Fruit fly (Drosophila melanogaster) whole organism, embryonic: ENCODE data around the gene CG10948.

ENCODE experiments used
- Atf6 ChIP-seq: fragments of 200-800 bp; sonication (Bioruptor generic); IDR thresholded peaks from 2 replicates; pipeline ENCODE4 v1.3.6; 2022; ENCODE audit warnings: missing biosample characterization, missing genetic modification characterization
- B-H2 ChIP-seq: fragments of 200-800 bp; sonication (Bioruptor generic); optimal IDR thresholded peaks from 2 replicates; lab custom pipeline; 2018; ENCODE audit warnings: missing biosample characterization, mild to moderate bottlenecking, missing genetic modification characterization
- Bteb2 ChIP-seq: fragments of 200-800 bp; sonication (Bioruptor generic); optimal IDR thresholded peaks from 2 replicates; lab custom pipeline; 2016; ENCODE audit warnings: missing biosample characterization, missing genetic modification characterization
- CG10209 ChIP-seq: fragments of 200-800 bp; sonication (Bioruptor generic); optimal IDR thresholded peaks from 3 replicates; lab custom pipeline; 2017; ENCODE audit warnings: missing biosample characterization, mild to moderate bottlenecking, missing genetic modification characterization, missing genetic modification reagents
- CG12104 ChIP-seq: fragments of 200-800 bp; sonication (Bioruptor generic); optimal IDR thresholded peaks from 3 replicates; lab custom pipeline; 2016; ENCODE audit warnings: missing biosample characterization, missing genetic modification characterization
- CG12236 ChIP-seq: fragments of 200-800 bp; sonication (Bioruptor generic); optimal IDR thresholded peaks from 2 replicates; lab custom pipeline; 2016; ENCODE audit warnings: missing biosample characterization, missing genetic modification characterization
- CG12299 ChIP-seq: fragments of 200-800 bp; sonication (Bioruptor generic); optimal IDR thresholded peaks from 2 replicates; lab custom pipeline; 2018; ENCODE audit warnings: missing biosample characterization, mild to moderate bottlenecking, missing genetic modification characterization
- CG12659 ChIP-seq: fragments of 200-800 bp; sonication (Bioruptor generic); optimal IDR thresholded peaks from 3 replicates; lab custom pipeline; 2017; ENCODE audit warnings: mild to moderate bottlenecking, missing biosample characterization, missing genetic modification reagents, missing genetic modification characterization
- CG14014 ChIP-seq: fragments of 200-800 bp; sonication (Bioruptor generic); IDR thresholded peaks from 2 replicates; pipeline ENCODE4 v1.3.6; 2022; ENCODE audit warnings: missing biosample characterization, missing genetic modification characterization
- CG1603 ChIP-seq: fragments of 200-800 bp; sonication (Bioruptor generic); optimal IDR thresholded peaks from 2 replicates; lab custom pipeline; 2019; ENCODE audit warnings: missing biosample characterization, mild to moderate bottlenecking, missing genetic modification characterization, moderate library complexity
- CG17912 ChIP-seq: fragments of 200-800 bp; sonication (Bioruptor generic); optimal IDR thresholded peaks from 2 replicates; lab custom pipeline; 2018; ENCODE audit warnings: missing biosample characterization, mild to moderate bottlenecking, missing genetic modification characterization
- CG31224 ChIP-seq: fragments of 200-800 bp; sonication (Bioruptor generic); IDR thresholded peaks from 2 replicates; pipeline ENCODE4 v1.3.6; 2022; ENCODE audit warnings: missing biosample characterization, missing genetic modification characterization
- CG4404 ChIP-seq: fragments of 200-800 bp; sonication (Bioruptor generic); IDR thresholded peaks from 2 replicates; pipeline ENCODE4 v1.3.6; 2022; ENCODE audit warnings: missing biosample characterization, missing genetic modification characterization
- CG6272 ChIP-seq: fragments of 200-800 bp; sonication (Bioruptor generic); IDR thresholded peaks from 2 replicates; pipeline ENCODE4 v1.3.6; 2022; ENCODE audit warnings: missing biosample characterization, missing genetic modification characterization
- CG6813 ChIP-seq: fragments of 200-800 bp; sonication (Bioruptor generic); optimal IDR thresholded peaks from 2 replicates; lab custom pipeline; 2017; ENCODE audit warnings: missing biosample characterization, missing genetic modification characterization, mild to moderate bottlenecking, moderate library complexity, missing genetic modification reagents
- CG7556 ChIP-seq: fragments of 200-800 bp; sonication (Bioruptor generic); optimal IDR thresholded peaks from 2 replicates; lab custom pipeline; 2017; ENCODE audit warnings: missing biosample characterization, mild to moderate bottlenecking, missing genetic modification characterization
- CG8478 ChIP-seq: fragments of >200 bp; optimal IDR thresholded peaks from 2 replicates; lab custom pipeline; 2018
- CG9876 ChIP-seq: fragments of 200-800 bp; sonication (Bioruptor generic); optimal IDR thresholded peaks from 2 replicates; lab custom pipeline; 2016; ENCODE audit warnings: missing biosample characterization, missing genetic modification characterization
- CrebB ChIP-seq: fragments of 200-800 bp; sonication (Bioruptor generic); optimal IDR thresholded peaks from 3 replicates; lab custom pipeline; 2018; ENCODE audit warnings: missing biosample characterization, mild to moderate bottlenecking, missing genetic modification characterization
- Eip74EF ChIP-seq, 2 experiments: fragments of 200-800 bp in 1 of 2; fragments of >200 bp in 1 of 2; sonication (Bioruptor generic) in 1 of 2; optimal IDR thresholded peaks; 2 replicates each; lab custom pipeline; 2017 to 2019; ENCODE audit warnings: missing biosample characterization in 2 of 2, missing genetic modification characterization in 2 of 2, mild to moderate bottlenecking in 1 of 2, moderate library complexity in 1 of 2
- HmgD ChIP-seq: fragments of 200-800 bp; sonication (Bioruptor generic); optimal IDR thresholded peaks from 3 replicates; lab custom pipeline; 2016; ENCODE audit warnings: missing biosample characterization, missing genetic modification characterization
- Hr51 ChIP-seq, 2 experiments: fragments of 200-800 bp; sonication (Bioruptor generic); optimal IDR thresholded peaks; 2 replicates in 1 of 2; 3 replicates in 1 of 2; lab custom pipeline; 2016 to 2018; ENCODE audit warnings: missing biosample characterization in 2 of 2, missing genetic modification characterization in 2 of 2, mild to moderate bottlenecking in 1 of 2, moderate library complexity in 1 of 2
- Opbp ChIP-seq: fragments of 200-800 bp; sonication (Bioruptor generic); IDR thresholded peaks from 3 replicates; pipeline ENCODE4 v1.3.6; 2022; ENCODE audit warnings: missing biosample characterization, missing genetic modification characterization; ENCODE audit not compliant: partially characterized antibody
- Pdp1 ChIP-seq, 2 experiments: fragments of 200-800 bp; sonication (Bioruptor generic); optimal IDR thresholded peaks; 3 replicates each; lab custom pipeline; 2016; ENCODE audit warnings: missing biosample characterization in 2 of 2, missing genetic modification characterization in 2 of 2, mild to moderate bottlenecking in 1 of 2, moderate library complexity in 1 of 2
- Spps ChIP-seq: fragments of 200-800 bp; sonication (Bioruptor generic); optimal IDR thresholded peaks from 2 replicates; lab custom pipeline; 2018; ENCODE audit warnings: missing biosample characterization, mild to moderate bottlenecking, missing genetic modification characterization
- Usf ChIP-seq: fragments of 200-800 bp; sonication (Bioruptor generic); optimal IDR thresholded peaks from 2 replicates; lab custom pipeline; 2017; ENCODE audit warnings: missing genotype, missing biosample characterization, missing genetic modification characterization
- Xbp1 ChIP-seq: fragments of 200-800 bp; sonication (Bioruptor generic); optimal IDR thresholded peaks from 3 replicates; lab custom pipeline; 2016; ENCODE audit warnings: missing biosample characterization, mild to moderate bottlenecking, missing genetic modification characterization
- Xrp1 ChIP-seq: fragments of 200-800 bp; sonication (Bioruptor generic); IDR thresholded peaks from 2 replicates; pipeline ENCODE4 v1.3.6; 2022; ENCODE audit warnings: missing biosample characterization, missing genetic modification characterization
- YL-1 ChIP-seq: fragments of 200-800 bp; sonication (Bioruptor generic); optimal IDR thresholded peaks from 3 replicates; lab custom pipeline; 2017; ENCODE audit warnings: missing biosample characterization, mild to moderate bottlenecking, missing genetic modification characterization
- ac ChIP-seq: fragments of 200-800 bp; sonication (Bioruptor generic); optimal IDR thresholded peaks from 3 replicates; lab custom pipeline; 2017; ENCODE audit warnings: missing biosample characterization, mild to moderate bottlenecking, missing genetic modification characterization
- chinmo ChIP-seq: fragments of 200-800 bp; sonication (Bioruptor generic); IDR thresholded peaks from 4 replicates; pipeline ENCODE4 v1.3.6; 2022; ENCODE audit warnings: missing biosample characterization, missing genetic modification characterization; ENCODE audit not compliant: partially characterized antibody
- dan ChIP-seq: fragments of 200-800 bp; sonication (Bioruptor generic); IDR thresholded peaks from 2 replicates; pipeline ENCODE4 v1.3.6; 2022; ENCODE audit warnings: missing biosample characterization, missing genetic modification characterization
- danr ChIP-seq: fragments of 200-800 bp; sonication (Bioruptor generic); IDR thresholded peaks from 2 replicates; pipeline ENCODE4 v1.3.6; 2022; ENCODE audit warnings: missing biosample characterization, missing genetic modification characterization
- dmrt99B ChIP-seq: fragments of 200-800 bp; sonication (Bioruptor generic); optimal IDR thresholded peaks from 2 replicates; lab custom pipeline; 2018; ENCODE audit warnings: missing biosample characterization, mild to moderate bottlenecking, missing genetic modification characterization, moderate library complexity
- gfzf ChIP-seq: fragments of 200-800 bp; sonication (Bioruptor generic); optimal IDR thresholded peaks from 2 replicates; lab custom pipeline; 2016; ENCODE audit warnings: missing biosample characterization, mild to moderate bottlenecking, missing genetic modification characterization, moderate library complexity
- inv ChIP-seq: fragments of 200-800 bp; sonication (Bioruptor generic); IDR thresholded peaks from 2 replicates; pipeline ENCODE4 v1.3.6; 2022; ENCODE audit warnings: missing biosample characterization, missing genetic modification characterization; ENCODE audit not compliant: partially characterized antibody
- jumu ChIP-seq: fragments of 200-800 bp; sonication (Bioruptor generic); optimal IDR thresholded peaks from 3 replicates; lab custom pipeline; 2016; ENCODE audit warnings: missing biosample characterization, missing genetic modification characterization
- luna ChIP-seq: fragments of 200-800 bp; sonication (Bioruptor generic); optimal IDR thresholded peaks from 2 replicates; lab custom pipeline; 2016; ENCODE audit warnings: missing biosample characterization, missing genetic modification characterization
- nom ChIP-seq: fragments of 200-800 bp; sonication (Bioruptor generic); optimal IDR thresholded peaks from 2 replicates; lab custom pipeline; 2017; ENCODE audit warnings: missing biosample characterization, missing genetic modification characterization, mild to moderate bottlenecking, moderate library complexity, missing genetic modification reagents
- onecut ChIP-seq: fragments of 200-800 bp; sonication (Bioruptor generic); IDR thresholded peaks from 2 replicates; pipeline ENCODE4 v1.3.6; 2022; ENCODE audit warnings: missing biosample characterization, missing genetic modification characterization
- prd ChIP-seq, 3 experiments: fragments of >200 bp in 2 of 3; fragments of 200-800 bp in 1 of 3; sonication (Bioruptor generic) in 1 of 3; optimal IDR thresholded peaks in 2 of 3; IDR thresholded peaks in 1 of 3; 2 replicates in 2 of 3; 3 replicates in 1 of 3; pipeline versions ENCODE4 v1.3.6 to Lab custom; 2017 to 2022; ENCODE audit warnings: missing biosample characterization in 1 of 3, missing genetic modification characterization in 1 of 3
- ranshi ChIP-seq: fragments of 200-800 bp; sonication (Bioruptor generic); IDR thresholded peaks from 2 replicates; pipeline ENCODE4 v1.3.6; 2022; ENCODE audit warnings: missing biosample characterization, missing genetic modification characterization
- run ChIP-seq: fragments of 200-800 bp; sonication (Bioruptor generic); optimal IDR thresholded peaks from 3 replicates; lab custom pipeline; 2018; ENCODE audit warnings: missing biosample characterization, mild to moderate bottlenecking, missing genetic modification characterization
- sc ChIP-seq, 3 experiments: fragments of >200 bp in 2 of 3; fragments of 200-800 bp in 1 of 3; sonication (Bioruptor generic) in 1 of 3; optimal IDR thresholded peaks; 2 replicates in 2 of 3; 3 replicates in 1 of 3; lab custom pipeline; 2017; ENCODE audit warnings: mild to moderate bottlenecking in 1 of 3, missing biosample characterization in 1 of 3, missing genetic modification characterization in 1 of 3, missing genetic modification reagents in 1 of 3
- sens ChIP-seq: fragments of 200-800 bp; sonication (Bioruptor generic); peaks from one replicate; lab custom pipeline; 2016; ENCODE audit warnings: missing biosample characterization, missing genetic modification characterization
- sima ChIP-seq: fragments of 200-800 bp; sonication (Bioruptor generic); optimal IDR thresholded peaks from 2 replicates; lab custom pipeline; 2016; ENCODE audit warnings: missing biosample characterization, missing genetic modification characterization
- stc ChIP-seq: fragments of 200-800 bp; sonication (Bioruptor generic); IDR thresholded peaks from 2 replicates; pipeline ENCODE4 v1.3.6; 2022; ENCODE audit warnings: missing biosample characterization, missing genetic modification characterization
- vnd ChIP-seq: fragments of 200-800 bp; sonication (Bioruptor generic); IDR thresholded peaks from 3 replicates; pipeline ENCODE4 v1.3.6; 2022; ENCODE audit warnings: missing biosample characterization, missing genetic modification characterization; ENCODE audit not compliant: partially characterized antibody
- z ChIP-seq: fragments of 200-800 bp; sonication (Bioruptor generic); IDR thresholded peaks from 3 replicates; pipeline ENCODE4 v1.3.6; 2022; ENCODE audit warnings: missing biosample characterization, missing genetic modification characterization

Gene CG10948

DNA sequence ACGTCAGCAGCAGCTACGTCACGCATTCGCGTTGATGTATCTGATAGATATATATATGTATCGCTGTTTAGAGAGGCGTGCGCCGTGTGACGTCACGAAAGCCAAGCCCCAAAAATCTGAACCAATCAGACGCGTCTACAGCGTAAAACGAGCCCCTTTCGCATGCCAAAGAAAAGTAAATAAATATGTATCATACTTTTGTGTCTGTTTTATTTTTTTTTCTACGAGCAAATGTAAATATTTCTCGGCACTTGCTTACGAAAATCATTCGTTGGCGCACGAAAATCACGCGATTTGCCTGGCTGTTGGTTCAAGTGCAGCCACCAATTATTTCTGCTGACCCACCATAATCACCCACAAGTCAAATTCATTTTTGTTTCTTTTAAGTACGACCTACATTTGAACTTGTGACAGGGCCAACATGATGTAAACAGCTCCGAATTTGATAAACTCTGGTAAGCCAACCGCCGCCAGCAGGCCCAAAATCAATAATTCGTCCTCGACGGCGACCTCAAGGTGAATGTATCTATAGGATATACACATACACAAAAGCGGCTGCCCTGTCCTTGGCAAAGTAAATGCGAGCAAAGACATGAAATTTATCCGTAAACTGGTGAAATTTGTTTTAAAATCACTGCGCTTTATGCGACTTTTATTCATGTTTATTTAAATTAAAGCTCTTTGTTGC lies 15.2 kb downstream of the CG10948 start (continued):
- no peak for TF ChIP-seq YL-1 (GFP tag; lab: Kevin White, UChicago)
- no peak for TF ChIP-seq sima (GFP tag; lab: Kevin White, UChicago)
- TF ChIP-seq Eip74EF (GFP tag; optimal IDR thresholded peaks at IDR 0.05; lab: Kevin White, UChicago): no peak
- TF ChIP-seq onecut (GFP tag; lab: Robert Waterston, UW): peak; percentile 87
- no peak for TF ChIP-seq HmgD
- TF ChIP-seq nom (GFP tag; lab: Kevin White, UChicago): no peak
- TF ChIP-seq CG1603 (tag; lab: Kevin White, UChicago): no peak
- 0 out of 2 replicates have a peak, but pooled peaks have one; percentile 14 for TF ChIP-seq Xrp1 (GFP tag; lab: Robert Waterston, UW)
- no peak for TF ChIP-seq danr (GFP tag; lab: Robert Waterston, UW)
- no peak for TF ChIP-seq CG14014
- no peak for TF ChIP-seq CG10209 (GFP tag; lab: Kevin White, UChicago)
- TF ChIP-seq gfzf (GFP tag; lab: Kevin White, UChicago): no peak
- no peak for TF ChIP-seq Xbp1 (GFP tag; lab: Kevin White, UChicago)
- TF ChIP-seq ranshi: no peak
- no peak for TF ChIP-seq CG4404 (GFP tag; lab: Robert Waterston, UW)
- TF ChIP-seq Pdp1 (GFP tag; optimal IDR thresholded peaks at IDR 0.05; lab: Kevin White, UChicago): peak in 1 of 2 experiments; percentile 22
- TF ChIP-seq dmrt99B: no peak
- TF ChIP-seq Bteb2: no peak
- peak; percentile 59 for TF ChIP-seq sens (GFP tag; lab: Kevin White, UChicago)
- TF ChIP-seq Usf (GFP tag; lab: Kevin White, UChicago): no peak
- no peak for TF ChIP-seq B-H2
- TF ChIP-seq CrebB (tag; lab: Kevin White, UChicago): no peak
- no peak for TF ChIP-seq Opbp (GFP tag; lab: Robert Waterston, UW)
- no peak for TF ChIP-seq Hr51 (GFP tag; optimal IDR thresholded peaks at IDR 0.05; lab: Kevin White, UChicago)
- no peak for TF ChIP-seq CG12299 (tag; lab: Kevin White, UChicago)
- no peak for TF ChIP-seq CG12104 (GFP tag; lab: Kevin White, UChicago)
- no peak for TF ChIP-seq prd (optimal IDR thresholded peaks at IDR 0.05; lab: Kevin White, UChicago)
- no peak for TF ChIP-seq prd (GFP tag; IDR thresholded peaks at IDR 0.05; lab: Robert Waterston, UW)
- no peak for TF ChIP-seq CG8478 (lab: Kevin White, UChicago)
- TF ChIP-seq CG7556: no peak
- TF ChIP-seq vnd: no peak
- TF ChIP-seq dan (GFP tag; lab: Robert Waterston, UW): no peak
- TF ChIP-seq ac (GFP tag; lab: Kevin White, UChicago): no peak
- no peak for TF ChIP-seq chinmo (GFP tag; lab: Robert Waterston, UW)
- TF ChIP-seq stc (GFP tag; lab: Robert Waterston, UW): no peak
- TF ChIP-seq Spps (tag; lab: Kevin White, UChicago): no peak
- no peak for TF ChIP-seq CG12659 (GFP tag; lab: Kevin White, UChicago)
- TF ChIP-seq z (GFP tag; lab: Robert Waterston, UW): no peak
- TF ChIP-seq CG6272 (GFP tag; lab: Robert Waterston, UW): no peak
- TF ChIP-seq luna (GFP tag; lab: Kevin White, UChicago): no peak
- no peak for TF ChIP-seq CG12236
- TF ChIP-seq jumu (GFP tag; lab: Kevin White, UChicago): no peak
- TF ChIP-seq CG31224 (GFP tag; lab: Robert Waterston, UW): no peak
- no peak for TF ChIP-seq CG9876
- no peak for TF ChIP-seq run (tag; lab: Kevin White, UChicago)
- TF ChIP-seq Atf6 (GFP tag; lab: Robert Waterston, UW): no peak; the same call in 1 of the 2 replicates
- TF ChIP-seq CG6813 (GFP tag; lab: Kevin White, UChicago): no peak
- no peak for TF ChIP-seq sc (optimal IDR thresholded peaks at IDR 0.05; lab: Kevin White, UChicago)
- no peak for TF ChIP-seq sc (GFP tag; optimal IDR thresholded peaks at IDR 0.05; lab: Kevin White, UChicago)
- no peak for TF ChIP-seq inv (GFP tag; lab: Robert Waterston, UW)
- no peak for TF ChIP-seq CG17912 (GFP tag; lab: Kevin White, UChicago)
